Fruit fly (Drosophila melanogaster) whole organism, wandering third instar larva: ENCODE data around the gene ush.

ENCODE experiments used
- CG32264 ChIP-seq: fragments of 200-800 bp; sonication (Bioruptor generic); optimal IDR thresholded peaks from 2 replicates; lab custom pipeline; 2016; ENCODE audit warnings: missing biosample characterization, missing genetic modification characterization
- Dfd ChIP-seq: fragments of >200 bp; optimal IDR thresholded peaks from 2 replicates; lab custom pipeline; 2017; ENCODE audit warnings: missing biosample characterization, missing genetic modification characterization
- GATAd ChIP-seq: sonication (Bioruptor generic); optimal IDR thresholded peaks from 2 replicates; lab custom pipeline; 2016; ENCODE audit warnings: missing biosample characterization, missing genetic modification characterization
- Hr78 ChIP-seq: fragments of >200 bp; optimal IDR thresholded peaks from 2 replicates; lab custom pipeline; 2017; ENCODE audit warnings: missing biosample characterization, missing genetic modification characterization
- Mio ChIP-seq: sonication (Bioruptor generic); optimal IDR thresholded peaks from 2 replicates; lab custom pipeline; 2016; ENCODE audit warnings: missing biosample characterization, missing genetic modification characterization
- h ChIP-seq: fragments of 200-800 bp; sonication (Bioruptor generic); optimal IDR thresholded peaks from 3 replicates; lab custom pipeline; 2016; ENCODE audit warnings: missing biosample characterization, mild to moderate bottlenecking, missing genetic modification characterization
- pan ChIP-seq: fragments of >200 bp; optimal IDR thresholded peaks from 2 replicates; lab custom pipeline; 2017
- psq ChIP-seq: fragments of 200-800 bp; sonication (Bioruptor generic); optimal IDR thresholded peaks from 3 replicates; lab custom pipeline; 2017; ENCODE audit warnings: missing biosample characterization, mild to moderate bottlenecking, missing genetic modification characterization, moderate library complexity
- rgr ChIP-seq: fragments of 200-800 bp; sonication (Bioruptor generic); optimal IDR thresholded peaks from 3 replicates; lab custom pipeline; 2016; ENCODE audit warnings: missing biosample characterization, mild to moderate bottlenecking, missing genetic modification characterization
- sage ChIP-seq: fragments of 200-800 bp; sonication (Bioruptor generic); optimal IDR thresholded peaks from 2 replicates; lab custom pipeline; 2016; ENCODE audit warnings: missing biosample characterization, mild to moderate bottlenecking, missing genetic modification characterization
- usp ChIP-seq: fragments of >200 bp; optimal IDR thresholded peaks from 2 replicates; lab custom pipeline; 2017; ENCODE audit warnings: missing biosample characterization, missing genetic modification characterization

DNA sequence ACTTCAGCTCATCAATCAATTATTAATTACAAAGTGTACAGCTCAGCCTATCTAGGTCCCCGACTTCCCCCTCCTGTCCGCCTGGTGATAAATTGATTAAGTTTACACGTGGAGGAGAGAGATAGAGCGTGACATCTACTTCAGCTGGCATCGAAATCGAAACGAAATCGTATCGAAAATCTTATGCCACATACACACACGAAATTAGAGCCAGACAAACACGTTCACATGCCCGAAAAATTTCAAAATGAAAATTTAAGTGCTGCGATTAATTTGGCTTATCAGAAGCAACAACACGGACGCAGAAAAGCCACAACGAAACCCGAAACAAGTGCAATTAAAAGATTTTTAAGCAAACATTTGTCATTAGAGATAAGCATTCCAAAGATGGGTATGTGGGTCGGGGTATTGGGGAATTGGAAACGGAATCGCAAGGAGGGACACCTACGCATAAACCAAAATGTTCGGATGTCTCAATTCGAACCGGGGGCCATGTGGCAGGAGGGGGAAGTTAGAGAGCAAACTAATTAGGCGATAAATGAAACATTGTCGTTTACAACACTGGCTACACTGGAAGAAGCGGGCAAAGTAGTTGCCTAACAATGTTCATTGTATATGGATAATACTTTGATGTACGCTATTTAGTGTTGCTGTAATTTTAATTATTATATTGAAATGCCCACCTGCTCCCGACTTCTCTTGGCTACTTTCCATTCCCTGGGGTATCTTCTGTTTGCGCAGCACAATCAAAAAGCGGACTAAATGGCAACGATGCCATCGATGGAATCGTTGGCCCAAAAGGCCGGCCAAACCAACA, 21.8 kb downstream of the ush start:
- TF ChIP-seq rgr (GFP tag; lab: Kevin White, UChicago) (no peak), Dfd (no peak), Mio (GFP tag; lab: Kevin White, UChicago) (no peak), sage (GFP tag; lab: Kevin White, UChicago) (no peak), GATAd (GFP tag; lab: Kevin White, UChicago) (no peak), pan (lab: Kevin White, UChicago) (no peak), h (no peak), CG32264 (GFP tag; lab: Kevin White, UChicago) (no peak), psq (GFP tag; lab: Kevin White, UChicago) (no peak), Hr78 (GFP tag; lab: Kevin White, UChicago) (no peak), usp (GFP tag; lab: Kevin White, UChicago) (no peak)
